Fruit fly (Drosophila melanogaster) whole organism, adult: ENCODE results near the gene Lsp1beta.

Experiments
- CG11617 ChIP-seq: fragments of 200-800 bp; sonication (Bioruptor generic); optimal IDR thresholded peaks from 2 replicates; lab custom pipeline; 2017; ENCODE audit warnings: mild to moderate bottlenecking, missing biosample characterization, missing genetic modification reagents, missing genetic modification characterization
- CG12768 ChIP-seq: fragments of 200-800 bp; sonication (Bioruptor generic); optimal IDR thresholded peaks from 2 replicates; lab custom pipeline; 2017; ENCODE audit warnings: missing biosample characterization, missing genetic modification characterization, mild to moderate bottlenecking, moderate library complexity, missing genetic modification reagents
- CG14711 ChIP-seq: fragments of 200-800 bp; sonication (Bioruptor generic); optimal IDR thresholded peaks from 2 replicates; lab custom pipeline; 2018; ENCODE audit warnings: missing biosample characterization, mild to moderate bottlenecking, missing genetic modification characterization, moderate library complexity
- CG1620 ChIP-seq: fragments of 200-800 bp; sonication (Bioruptor generic); optimal IDR thresholded peaks from 2 replicates; lab custom pipeline; 2016; ENCODE audit warnings: missing biosample characterization, missing genetic modification characterization
- CG33017 ChIP-seq: fragments of 200-800 bp; sonication (Bioruptor generic); optimal IDR thresholded peaks from 2 replicates; lab custom pipeline; 2018; ENCODE audit warnings: missing biosample characterization, mild to moderate bottlenecking, missing genetic modification characterization, moderate library complexity
- CG5204 ChIP-seq: fragments of 200-800 bp; sonication (Bioruptor generic); optimal IDR thresholded peaks from 2 replicates; lab custom pipeline; 2016; ENCODE audit warnings: missing biosample characterization, missing genetic modification characterization
- CG7045 ChIP-seq: fragments of 200-800 bp; sonication (Bioruptor generic); optimal IDR thresholded peaks from 2 replicates; lab custom pipeline; 2017; ENCODE audit warnings: missing biosample characterization, mild to moderate bottlenecking, missing genetic modification characterization
- CG7101 ChIP-seq: fragments of 200-800 bp; sonication (Bioruptor generic); optimal IDR thresholded peaks from 2 replicates; lab custom pipeline; 2018; ENCODE audit warnings: missing biosample characterization, mild to moderate bottlenecking, missing genetic modification characterization, moderate library complexity
- Clk ChIP-seq: fragments of 200-800 bp; sonication (Bioruptor generic); optimal IDR thresholded peaks from 2 replicates; lab custom pipeline; 2017; ENCODE audit warnings: missing biosample characterization, missing genetic modification characterization
- Crg-1 ChIP-seq: fragments of 200-800 bp; sonication (Bioruptor generic); optimal IDR thresholded peaks from 2 replicates; lab custom pipeline; 2016; ENCODE audit warnings: missing biosample characterization, missing genetic modification characterization
- Hr96 ChIP-seq: fragments of 200-800 bp; sonication (Bioruptor generic); optimal IDR thresholded peaks from 2 replicates; lab custom pipeline; 2016; ENCODE audit warnings: missing biosample characterization, missing genetic modification characterization
- Mnt ChIP-seq: fragments of 200-800 bp; sonication (Bioruptor generic); optimal IDR thresholded peaks from 2 replicates; lab custom pipeline; 2016; ENCODE audit warnings: missing biosample characterization, mild to moderate bottlenecking, missing genetic modification characterization
- bab1 ChIP-seq: fragments of 200-800 bp; sonication (Bioruptor generic); optimal IDR thresholded peaks from 3 replicates; lab custom pipeline; 2019; ENCODE audit warnings: missing biosample characterization, mild to moderate bottlenecking, missing genetic modification characterization, moderate library complexity
- cic ChIP-seq: fragments of 200-800 bp; sonication (Bioruptor generic); optimal IDR thresholded peaks from 2 replicates; lab custom pipeline; 2017; ENCODE audit warnings: missing biosample characterization, mild to moderate bottlenecking, missing genetic modification characterization, moderate library complexity
- cnc ChIP-seq, 2 experiments: fragments of >200 bp; optimal IDR thresholded peaks; 2 replicates each; lab custom pipeline; 2017
- kay ChIP-seq: fragments of 200-800 bp; sonication (Bioruptor generic); peaks from one replicate; lab custom pipeline; 2016; ENCODE audit warnings: missing biosample characterization, missing genetic modification characterization, borderline replicate concordance
- ovo ChIP-seq: fragments of 200-800 bp; sonication (Bioruptor generic); optimal IDR thresholded peaks from 2 replicates; lab custom pipeline; 2016; ENCODE audit warnings: missing biosample characterization, missing genetic modification characterization
- pad ChIP-seq: fragments of 200-800 bp; sonication (Bioruptor generic); optimal IDR thresholded peaks from 3 replicates; lab custom pipeline; 2017; ENCODE audit warnings: missing biosample characterization, missing genetic modification characterization, mild to moderate bottlenecking, moderate library complexity, missing genetic modification reagents
- tj ChIP-seq: fragments of 200-800 bp; sonication (Bioruptor generic); optimal IDR thresholded peaks from 3 replicates; lab custom pipeline; 2017; ENCODE audit warnings: missing biosample characterization, mild to moderate bottlenecking, missing genetic modification characterization, moderate library complexity
- toe ChIP-seq: fragments of 200-800 bp; sonication (Bioruptor generic); optimal IDR thresholded peaks from 2 replicates; lab custom pipeline; 2016; ENCODE audit warnings: missing biosample characterization, missing genetic modification characterization

Gene Lsp1beta

dm6 chr2L:898316-898715 lies at the start of gene Lsp1beta:
TSS of gene Lsp1beta (plus strand) at chr2L:898500.
- no peak for TF ChIP-seq Hr96 (GFP tag; lab: Kevin White, UChicago)

DNA sequence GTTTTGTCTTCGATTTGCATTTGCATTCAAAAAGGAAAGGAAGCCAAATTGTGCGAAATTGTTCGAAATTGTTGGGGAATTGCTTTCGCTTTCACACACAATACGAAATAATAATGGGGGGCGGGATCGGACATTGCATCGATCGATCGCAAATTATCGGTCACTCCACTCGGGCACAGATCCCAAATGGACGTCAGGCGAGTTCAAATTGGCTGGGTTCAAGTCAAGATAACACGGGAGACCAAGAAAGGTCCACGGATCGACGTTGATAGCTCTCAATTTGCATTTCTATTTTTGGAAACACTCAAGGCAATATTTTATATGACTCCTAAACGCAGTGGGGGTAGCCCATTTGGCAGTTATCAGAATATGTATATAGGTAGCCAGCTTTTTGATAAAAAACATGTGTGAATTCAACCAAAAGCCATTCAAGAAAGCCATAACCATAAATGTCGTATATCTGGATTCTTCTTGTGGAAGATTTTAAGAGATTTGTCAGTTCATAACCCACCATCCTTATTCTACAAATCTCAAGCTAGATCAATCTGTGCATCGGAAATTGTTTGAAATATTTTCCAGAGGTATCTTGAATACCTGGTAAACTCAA lies 49.1 kb upstream of the Lsp1beta start:
- TF ChIP-seq cnc (optimal IDR thresholded peaks at IDR 0.05; lab: Kevin White, UChicago) (no peak), toe (GFP tag; lab: Kevin White, UChicago) (no peak), Crg-1 (GFP tag; lab: Kevin White, UChicago) (no peak)

DNA sequence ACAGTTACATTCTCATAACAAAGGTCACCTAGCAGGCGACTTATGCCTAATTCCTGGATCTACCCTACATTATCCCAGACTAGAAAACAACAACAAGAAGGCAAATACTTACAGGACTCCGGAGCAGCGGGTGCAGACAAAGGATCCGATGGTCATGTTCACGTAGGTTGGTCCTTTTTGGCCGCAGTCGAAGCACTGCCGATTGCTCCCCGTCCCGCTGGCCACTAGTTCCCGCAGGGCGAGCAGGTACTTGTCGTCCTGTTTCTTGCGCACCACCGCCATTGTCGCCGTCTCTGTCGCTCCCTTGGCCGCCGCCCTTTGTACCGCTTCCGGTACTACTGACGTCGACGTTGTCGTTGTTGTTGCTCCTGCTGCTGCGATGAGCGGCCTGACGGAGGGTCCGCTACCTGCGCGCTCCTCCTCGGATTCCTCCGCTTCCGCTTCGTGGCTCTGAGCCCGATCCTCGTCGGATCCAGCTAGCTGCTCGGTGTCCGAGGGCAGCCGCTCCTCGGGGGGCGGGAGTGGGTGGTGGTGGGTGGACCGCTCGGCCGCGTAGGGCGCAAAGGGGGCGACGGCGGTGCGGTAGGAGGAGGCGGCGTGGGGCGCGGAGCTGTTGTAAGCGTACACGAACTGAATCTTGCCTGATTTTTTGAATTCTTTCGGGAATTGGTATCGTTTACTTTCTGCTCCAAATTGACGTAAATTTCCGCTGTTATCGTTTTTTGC lies 48.4 kb upstream of the Lsp1beta start:
- no peak for TF ChIP-seq toe (GFP tag; lab: Kevin White, UChicago)
- no peak for TF ChIP-seq CG11617
- TF ChIP-seq CG12768 (GFP tag; lab: Kevin White, UChicago): no peak
- no peak for TF ChIP-seq Mnt (GFP tag; lab: Kevin White, UChicago)
- no peak for TF ChIP-seq ovo (GFP tag; lab: Kevin White, UChicago)
- no peak for TF ChIP-seq CG1620 (GFP tag; lab: Kevin White, UChicago)
- no peak for TF ChIP-seq CG7101
- no peak for TF ChIP-seq CG14711 (tag; lab: Kevin White, UChicago)
- TF ChIP-seq cnc (optimal IDR thresholded peaks at IDR 0.05; lab: Kevin White, UChicago): no peak
- no peak for TF ChIP-seq bab1
- TF ChIP-seq tj (GFP tag; lab: Kevin White, UChicago): no peak
- TF ChIP-seq CG33017: no peak
- TF ChIP-seq Hr96 (GFP tag; lab: Kevin White, UChicago): no peak
- TF ChIP-seq Clk (GFP tag; lab: Kevin White, UChicago): no peak
- TF ChIP-seq CG5204: no peak
- no peak for TF ChIP-seq cic (GFP tag; lab: Kevin White, UChicago)

DNA sequence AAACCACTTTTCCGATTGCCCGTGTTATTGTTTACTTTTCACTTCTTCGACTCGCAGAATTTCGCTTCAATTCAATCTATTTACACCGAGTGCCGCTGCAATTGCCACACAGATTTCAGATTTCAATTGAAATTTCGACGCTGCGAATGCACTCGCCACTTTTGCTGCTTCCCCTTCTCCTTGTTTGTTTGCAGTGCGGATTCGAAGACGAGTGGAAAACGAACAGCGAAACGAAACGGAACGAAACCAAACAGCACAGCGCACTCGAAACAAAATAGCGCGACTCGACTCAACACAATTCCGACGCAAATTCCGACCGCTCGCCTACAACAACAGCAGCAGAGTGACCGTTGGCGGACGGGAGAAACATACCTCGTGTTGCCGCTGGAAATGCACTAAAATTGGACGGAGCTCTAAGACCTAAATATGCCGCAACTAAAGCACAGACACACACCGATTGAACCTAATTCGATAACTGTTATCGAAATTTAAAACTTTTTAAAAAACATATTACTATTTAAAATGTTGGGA lies 47.5 kb upstream of the Lsp1beta start, which contains the start of gene drongo:
Gene drongo, minus strand, starts transcription at position 345 of the 531 bp plus-strand sequence.
- TF ChIP-seq toe (GFP tag; lab: Kevin White, UChicago) (no peak), cnc (optimal IDR thresholded peaks at IDR 0.05; lab: Kevin White, UChicago) (no peak), Clk (GFP tag; lab: Kevin White, UChicago) (no peak), CG14711 (tag; lab: Kevin White, UChicago) (peak; percentile 60), CG7045 (GFP tag; lab: Kevin White, UChicago) (peak; percentile 2), bab1 (peak; percentile 66), CG33017 (peak; percentile 26), ovo (GFP tag; lab: Kevin White, UChicago) (no peak), Crg-1 (GFP tag; lab: Kevin White, UChicago) (no peak), Mnt (GFP tag; lab: Kevin White, UChicago) (peak; percentile 75), CG5204 (no peak), CG7101 (peak; percentile 62), tj (GFP tag; lab: Kevin White, UChicago) (peak; percentile 60), pad (GFP tag; lab: Kevin White, UChicago) (no peak), CG11617 (peak; percentile 14), CG1620 (GFP tag; lab: Kevin White, UChicago) (peak; percentile 55), cic (GFP tag; lab: Kevin White, UChicago) (peak; percentile 27), kay (GFP tag; lab: Kevin White, UChicago) (no peak), Hr96 (GFP tag; lab: Kevin White, UChicago) (peak; percentile 16), CG12768 (GFP tag; lab: Kevin White, UChicago) (peak; percentile 23)

DNA sequence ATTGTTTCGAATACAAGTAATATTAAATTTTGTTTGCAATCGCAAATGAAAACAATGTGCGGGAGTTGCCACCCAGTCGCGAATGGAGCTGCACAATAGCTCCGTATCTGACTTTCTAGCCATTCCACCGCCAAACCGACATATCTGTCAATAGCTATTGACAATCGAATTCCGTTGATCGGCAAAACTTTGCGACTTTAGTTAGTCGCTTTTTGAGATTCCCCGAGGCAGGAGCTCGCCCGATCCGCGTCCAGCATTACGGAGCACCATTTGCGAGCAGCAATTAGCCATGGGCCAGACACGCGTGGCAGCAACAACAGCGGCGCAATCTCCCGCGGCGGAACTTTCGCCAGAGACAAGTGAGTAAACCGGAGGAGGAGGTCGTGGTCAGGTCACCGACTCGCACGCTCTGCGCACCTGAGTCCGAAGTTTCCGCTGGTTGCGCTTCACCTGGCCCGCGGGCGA lies 45.6 kb upstream of the Lsp1beta start, which contains the start of the genes CG4291 and kraken:
Gene CG4291, minus strand, starts transcription at position 84 of the 465 bp plus-strand sequence.
Gene kraken, plus strand, starts transcription at position 122 of the 465 bp plus-strand sequence.
- TF ChIP-seq CG1620 (GFP tag; lab: Kevin White, UChicago): peak; percentile 66
- peak; percentile 72 for TF ChIP-seq bab1
- peak; percentile 51 for TF ChIP-seq CG11617
- TF ChIP-seq CG12768 (GFP tag; lab: Kevin White, UChicago): peak; percentile 87
- TF ChIP-seq pad (GFP tag; lab: Kevin White, UChicago): peak; percentile 39
- TF ChIP-seq ovo (GFP tag; lab: Kevin White, UChicago): peak; percentile 48
- peak; percentile 39 for TF ChIP-seq Crg-1 (GFP tag; lab: Kevin White, UChicago)
- no peak for TF ChIP-seq cnc (optimal IDR thresholded peaks at IDR 0.05; lab: Kevin White, UChicago)
- TF ChIP-seq tj (GFP tag; lab: Kevin White, UChicago): peak; percentile 46
- peak; percentile 45 for TF ChIP-seq CG7045 (GFP tag; lab: Kevin White, UChicago)
- peak; percentile 25 for TF ChIP-seq Hr96 (GFP tag; lab: Kevin White, UChicago)
- TF ChIP-seq CG7101: peak; percentile 63
- no peak for TF ChIP-seq kay (GFP tag; lab: Kevin White, UChicago)
- peak; percentile 74 for TF ChIP-seq toe (GFP tag; lab: Kevin White, UChicago)
- peak; percentile 28 for TF ChIP-seq CG14711 (tag; lab: Kevin White, UChicago)
- peak; percentile 44 for TF ChIP-seq CG33017
- peak; percentile 53 for TF ChIP-seq cic (GFP tag; lab: Kevin White, UChicago)
- TF ChIP-seq CG5204: no peak
- peak; percentile 91 for TF ChIP-seq Mnt (GFP tag; lab: Kevin White, UChicago)
- no peak for TF ChIP-seq Clk (GFP tag; lab: Kevin White, UChicago)
